Worm (Caenorhabditis elegans) whole organism, L4 larva: ENCODE measurements around the gene yars-2.
A peak's percentile ranks its signal among the peaks of the same experiment; 100 is the strongest.

Experiments
- D1046.2 ChIP-seq: fragments of 200-800 bp; sonication (Bioruptor generic); IDR thresholded peaks from 2 replicates; pipeline ENCODE4 v1.3.6; 2022; ENCODE audit warnings: missing genetic modification characterization, missing compliant biosample characterization
- F10B5.3 ChIP-seq: sonication (generic microtip); optimal IDR thresholded peaks from 2 replicates; lab custom pipeline; 2016; ENCODE audit warnings: mild to moderate bottlenecking, missing genetic modification characterization, missing compliant biosample characterization
- F37D6.2 ChIP-seq: sonication (generic microtip); optimal IDR thresholded peaks from 2 replicates; lab custom pipeline; 2016; ENCODE audit warnings: mild to moderate bottlenecking, missing genetic modification characterization, missing compliant biosample characterization
- F44E2.7 ChIP-seq: fragments of 200-800 bp; sonication (Bioruptor generic); IDR thresholded peaks from 2 replicates; pipeline ENCODE4 v2.1.2; 2022; ENCODE audit warnings: missing genetic modification characterization, missing compliant biosample characterization
- R02D3.7 ChIP-seq: fragments of 150-350 bp; sonication (generic microtip); optimal IDR thresholded peaks from 3 replicates; lab custom pipeline; 2014; ENCODE audit warnings: missing biosample characterization, missing genetic modification characterization
- T20F7.1 ChIP-seq: fragments of 200-800 bp; sonication (Bioruptor generic); optimal IDR thresholded peaks from 2 replicates; lab custom pipeline; 2018; ENCODE audit warnings: mild to moderate bottlenecking, missing genetic modification characterization, missing compliant biosample characterization
- T26A8.4 ChIP-seq: fragments of 200-800 bp; sonication (Bioruptor generic); IDR thresholded peaks from 2 replicates; pipeline ENCODE4 v1.3.6; 2022; ENCODE audit warnings: missing genetic modification characterization, missing compliant biosample characterization
- Y75B8A.6 ChIP-seq: fragments of 200-800 bp; sonication (Bioruptor generic); IDR thresholded peaks from 2 replicates; pipeline ENCODE4 v1.3.6; 2022; ENCODE audit warnings: missing genetic modification reagents, missing genetic modification characterization, missing compliant biosample characterization
- ZK337.2 ChIP-seq: fragments of 200-800 bp; sonication (Bioruptor generic); IDR thresholded peaks from 2 replicates; pipeline ENCODE4 v1.3.6; 2022; ENCODE audit warnings: missing genetic modification reagents, missing genetic modification characterization, missing compliant biosample characterization
- aha-1 ChIP-seq: fragments of 150-350 bp; peaks from one replicate; lab custom pipeline; 2014; ENCODE audit warnings: missing biosample characterization, missing genetic modification characterization
- ama-1 ChIP-seq: fragments of 150-350 bp; optimal IDR thresholded peaks from 2 replicates; lab custom pipeline; 2014; ENCODE audit warnings: inconsistent platforms, mixed read lengths
- ceh-20 ChIP-seq: fragments of 200-800 bp; sonication (Bioruptor generic); IDR thresholded peaks from 2 replicates; pipeline ENCODE4 v1.3.6; 2022; ENCODE audit warnings: missing genetic modification reagents, missing genetic modification characterization, missing compliant biosample characterization
- ceh-44 ChIP-seq: fragments of 200-800 bp; sonication (Bioruptor generic); IDR thresholded peaks from 2 replicates; pipeline ENCODE4 v1.3.6; 2022; ENCODE audit warnings: missing genetic modification reagents, missing genetic modification characterization, missing compliant biosample characterization
- ctbp-1 ChIP-seq: fragments of 200-800 bp; sonication (Bioruptor generic); IDR thresholded peaks from 2 replicates; pipeline ENCODE4 v1.3.6; 2022; ENCODE audit warnings: missing genetic modification reagents, missing genetic modification characterization, missing compliant biosample characterization
- daf-19 ChIP-seq: fragments of 200-800 bp; sonication (Bioruptor generic); conservative IDR thresholded peaks from 2 replicates; pipeline ENCODE4 v1.3.6; 2022; ENCODE audit warnings: missing genetic modification characterization, missing compliant biosample characterization
- daf-8 ChIP-seq: fragments of 200-800 bp; sonication (Bioruptor generic); IDR thresholded peaks from 2 replicates; pipeline ENCODE4 v1.3.6; 2022; ENCODE audit warnings: missing genetic modification characterization, missing compliant biosample characterization
- dmd-6 ChIP-seq: fragments of 200-800 bp; sonication (Bioruptor generic); IDR thresholded peaks from 2 replicates; pipeline ENCODE4 v1.3.6; 2022; ENCODE audit warnings: missing genetic modification reagents, missing genetic modification characterization, missing compliant biosample characterization
- duxl-1 ChIP-seq: sonication (generic microtip); optimal IDR thresholded peaks from 2 replicates; lab custom pipeline; 2016; ENCODE audit warnings: mild to moderate bottlenecking, missing genetic modification characterization, moderate library complexity, missing compliant biosample characterization; ENCODE audit not compliant: poor library complexity
- dve-1 ChIP-seq: sonication (generic microtip); optimal IDR thresholded peaks from 2 replicates; lab custom pipeline; 2017; ENCODE audit warnings: antibody characterized with exemption, mild to moderate bottlenecking, missing genetic modification characterization, missing compliant biosample characterization; ENCODE audit not compliant: insufficient read depth
- egl-27 ChIP-seq: sonication (generic microtip); optimal IDR thresholded peaks from 3 replicates; lab custom pipeline; 2017; ENCODE audit warnings: missing biosample characterization, missing genetic modification reagents, missing genetic modification characterization
- hif-1 ChIP-seq, 2 experiments: sonication (generic microtip); optimal IDR thresholded peaks; 2 replicates each; lab custom pipeline; 2016 to 2017; ENCODE audit warnings: missing compliant biosample characterization in 2 of 2, missing genetic modification characterization in 2 of 2, missing genetic modification reagents in 2 of 2, missing genotype in 2 of 2, mild to moderate bottlenecking in 1 of 2
- hlh-11 ChIP-seq: fragments of 200-800 bp; sonication (Bioruptor generic); optimal IDR thresholded peaks from 2 replicates; lab custom pipeline; 2018; ENCODE audit warnings: mild to moderate bottlenecking, missing genetic modification characterization, missing compliant biosample characterization
- lin-13 ChIP-seq: fragments of 150-350 bp; optimal IDR thresholded peaks from 2 replicates; lab custom pipeline; 2014; ENCODE audit warnings: missing biosample characterization, missing genetic modification reagents, missing genetic modification characterization
- lin-29 ChIP-seq: fragments of 200-800 bp; sonication (Bioruptor generic); IDR thresholded peaks from 2 replicates; pipeline ENCODE4 v1.3.6; 2022; ENCODE audit warnings: missing genetic modification reagents, missing genetic modification characterization, missing compliant biosample characterization
- madf-5 ChIP-seq, 2 experiments: fragments of 200-800 bp; sonication (Bioruptor generic); IDR thresholded peaks; 2 replicates each; pipeline ENCODE4 v1.3.6; 2022; ENCODE audit warnings: missing compliant biosample characterization in 2 of 2, missing genetic modification characterization in 2 of 2
- mdt-29 ChIP-seq: fragments of 200-800 bp; sonication (Bioruptor generic); IDR thresholded peaks from 2 replicates; pipeline ENCODE4 v1.3.6; 2022; ENCODE audit warnings: missing genetic modification reagents, missing genetic modification characterization, missing compliant biosample characterization
- mep-1 ChIP-seq: fragments of 150-350 bp; sonication (generic microtip); optimal IDR thresholded peaks from 3 replicates; lab custom pipeline; 2014; ENCODE audit warnings: missing biosample characterization, missing genetic modification characterization
- mxl-3 ChIP-seq: fragments of 200-800 bp; sonication (Bioruptor generic); optimal IDR thresholded peaks from 2 replicates; lab custom pipeline; 2018; ENCODE audit warnings: mild to moderate bottlenecking, missing genetic modification characterization, missing compliant biosample characterization
- nhr-102 ChIP-seq: sonication (generic microtip); optimal IDR thresholded peaks from 2 replicates; lab custom pipeline; 2016; ENCODE audit warnings: mild to moderate bottlenecking, missing genetic modification characterization, moderate library complexity, missing compliant biosample characterization
- nhr-11 ChIP-seq: fragments of 150-350 bp; optimal IDR thresholded peaks from 2 replicates; lab custom pipeline; 2014; ENCODE audit warnings: missing biosample characterization, missing genetic modification characterization
- nhr-28 ChIP-seq: fragments of 150-350 bp; optimal IDR thresholded peaks from 2 replicates; lab custom pipeline; 2014; ENCODE audit warnings: missing biosample characterization, missing genetic modification characterization
- nhr-48 ChIP-seq: sonication (generic microtip); optimal IDR thresholded peaks from 2 replicates; lab custom pipeline; 2016; ENCODE audit warnings: mild to moderate bottlenecking, missing genetic modification characterization, missing compliant biosample characterization
- nhr-77 ChIP-seq: fragments of 150-350 bp; optimal IDR thresholded peaks from 2 replicates; lab custom pipeline; 2014; ENCODE audit warnings: missing biosample characterization, missing genetic modification characterization
- php-3 ChIP-seq: fragments of 200-800 bp; sonication (Bioruptor generic); IDR thresholded peaks from 2 replicates; pipeline ENCODE4 v1.3.6; 2022; ENCODE audit warnings: missing genetic modification reagents, missing genetic modification characterization, missing compliant biosample characterization
- pqm-1 ChIP-seq: sonication (generic microtip); optimal IDR thresholded peaks from 2 replicates; lab custom pipeline; 2017; ENCODE audit warnings: missing biosample characterization, missing genetic modification characterization
- sdz-12 ChIP-seq: fragments of 200-800 bp; sonication (Bioruptor generic); optimal IDR thresholded peaks from 2 replicates; lab custom pipeline; 2018; ENCODE audit warnings: mild to moderate bottlenecking, missing genetic modification characterization, missing compliant biosample characterization
- set-16 ChIP-seq: fragments of 200-800 bp; sonication (Bioruptor generic); IDR thresholded peaks from 2 replicates; pipeline ENCODE4 v1.3.6; 2022; ENCODE audit warnings: missing genetic modification reagents, missing genetic modification characterization, missing compliant biosample characterization
- snpc-1.2 ChIP-seq: fragments of 200-800 bp; sonication (Bioruptor generic); IDR thresholded peaks from 2 replicates; pipeline ENCODE4 v1.3.6; 2022; ENCODE audit warnings: missing genetic modification reagents, missing genetic modification characterization, missing compliant biosample characterization
- spr-1 ChIP-seq: sonication (generic microtip); optimal IDR thresholded peaks from 2 replicates; lab custom pipeline; 2016; ENCODE audit warnings: mild to moderate bottlenecking, missing genetic modification characterization, missing compliant biosample characterization
- spr-3 ChIP-seq: fragments of 200-800 bp; sonication (Bioruptor generic); optimal IDR thresholded peaks from 2 replicates; lab custom pipeline; 2018; ENCODE audit warnings: mild to moderate bottlenecking, missing genetic modification characterization, missing compliant biosample characterization
- unc-130 ChIP-seq: sonication (generic microtip); optimal IDR thresholded peaks from 2 replicates; lab custom pipeline; 2016; ENCODE audit warnings: missing genetic modification reagents, missing genetic modification characterization, missing compliant biosample characterization
- unc-62 ChIP-seq, 3 experiments: fragments of 150-350 bp in 1 of 3; sonication (generic microtip); optimal IDR thresholded peaks in 2 of 3; peaks in 1 of 3; 1 replicate in 1 of 3; 2 replicates in 2 of 3; lab custom pipeline; 2014 to 2017; ENCODE audit warnings: missing biosample characterization in 3 of 3, missing genetic modification characterization in 3 of 3, missing genetic modification reagents in 3 of 3, missing genotype in 1 of 3
- vab-7 ChIP-seq: fragments of 200-800 bp; sonication (Bioruptor generic); IDR thresholded peaks from 2 replicates; pipeline ENCODE4 v1.3.6; 2022; ENCODE audit warnings: missing genetic modification reagents, missing genetic modification characterization, missing compliant biosample characterization
- zfp-2 ChIP-seq: sonication (generic microtip); optimal IDR thresholded peaks from 2 replicates; lab custom pipeline; 2016; ENCODE audit warnings: mild to moderate bottlenecking, missing genetic modification characterization, missing compliant biosample characterization

Gene yars-2

ce11 chrIV:4755929-4756655, 43.7 kb upstream of the yars-2 start, which contains the start of the genes fbxb-77 and Y17G9B.11:
Gene fbxb-77 (minus strand): TSS chrIV:4756157.
Gene Y17G9B.11 (plus strand): TSS chrIV:4756605.
- TF ChIP-seq unc-62 (GFP tag; optimal IDR thresholded peaks at IDR 0.05 in 1 of 2; lab: Kevin White, UChicago) (peak in 1 of 2 experiments; percentile 32), unc-62 (tag; optimal IDR thresholded peaks at IDR 0.05; lab: Kevin White, UChicago) (no peak), aha-1 (peak; percentile 90), nhr-77 (no peak), F37D6.2 (tag; lab: Kevin White, UChicago) (no peak)

- no peak for TF ChIP-seq pqm-1
- peak; percentile 9 for TF ChIP-seq unc-130 (GFP tag; lab: Kevin White, UChicago)
- no peak for TF ChIP-seq daf-19 (GFP tag; lab: Robert Waterston, UW)
- TF ChIP-seq T26A8.4 (GFP tag; lab: Robert Waterston, UW), result no peak
- TF ChIP-seq snpc-1.2 (GFP tag; lab: Robert Waterston, UW), result peak; percentile 56; the same call in 1 of the 2 replicates
- TF ChIP-seq, all 104 proteins: peak for 2
Measured at ce11 chrIV:4751814-4752213, 39.4 kb upstream of the yars-2 start, which contains the start of gene Y17G9B.4. Gene Y17G9B.4 (plus strand): TSS chrIV:4752119.

DNA sequence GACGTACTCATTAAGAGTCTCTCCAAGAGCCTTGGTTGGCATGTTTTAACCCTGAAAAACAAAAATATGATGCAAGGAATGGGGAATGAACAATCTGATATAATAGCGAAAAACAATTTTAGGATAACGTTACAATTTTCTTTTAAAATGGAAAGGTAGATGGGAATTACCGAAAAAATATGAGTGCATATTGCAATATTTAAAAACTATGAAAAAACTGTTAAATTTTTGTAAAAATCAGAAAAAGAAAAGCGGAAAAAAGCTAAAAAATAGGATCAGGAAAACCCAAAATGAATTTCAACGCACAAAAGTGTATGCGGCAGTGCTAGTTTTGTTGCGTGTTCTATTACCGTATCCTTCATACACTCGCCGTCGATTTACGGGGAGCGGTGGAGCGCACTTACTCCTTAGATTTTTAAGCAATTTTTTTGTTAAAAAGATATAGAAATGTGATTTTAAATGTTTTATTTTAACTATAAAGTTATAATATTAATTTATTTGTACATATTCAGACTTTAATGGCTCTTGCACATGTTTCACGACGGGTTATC, 37.4 kb upstream of the yars-2 start, which contains the start of the genes rpl-20 and Y17G9B.5:
Gene rpl-20, minus strand, starts transcription at position 51 of the 551 bp plus-strand sequence.
Gene Y17G9B.5, plus strand, starts transcription at position 513 of the 551 bp plus-strand sequence.
- TF ChIP-seq duxl-1 (tag; lab: Kevin White, UChicago) (peak; percentile 98), ama-1 (lab: Kevin White, UChicago) (peak; percentile 92), egl-27 (tag; lab: Kevin White, UChicago) (peak; percentile 53), mep-1 (tag; lab: Kevin White, UChicago) (peak; percentile 100), nhr-102 (tag; lab: Kevin White, UChicago) (peak; percentile 99), vab-7 (GFP tag; lab: Robert Waterston, UW) (peak; percentile 99), dmd-6 (peak; percentile 100), dve-1 (peak; percentile 100), php-3 (GFP tag; lab: Robert Waterston, UW) (peak; percentile 99), spr-3 (peak; percentile 100), Y75B8A.6 (peak; percentile 99), nhr-11 (tag; lab: Kevin White, UChicago) (peak; percentile 100), daf-8 (GFP tag; lab: Robert Waterston, UW) (peak; percentile 95), ctbp-1 (GFP tag; lab: Robert Waterston, UW) (peak; percentile 99), set-16 (peak; percentile 36), nhr-48 (tag; lab: Kevin White, UChicago) (peak; percentile 97), mxl-3 (GFP tag; lab: Kevin White, UChicago) (peak; percentile 95), mdt-29 (GFP tag; lab: Robert Waterston, UW) (peak; percentile 97), T20F7.1 (GFP tag; lab: Kevin White, UChicago) (peak; percentile 98), F44E2.7 (GFP tag; lab: Robert Waterston, UW) (peak; percentile 91), ceh-20 (GFP tag; lab: Robert Waterston, UW) (peak; percentile 100), madf-5 (GFP tag; IDR thresholded peaks at IDR 0.05; lab: Robert Waterston, UW) (peak; percentile 96 to 99), zfp-2 (peak; percentile 94), hlh-11 (tag; lab: Kevin White, UChicago) (peak; percentile 100), hif-1 (tag; optimal IDR thresholded peaks at IDR 0.05; lab: Kevin White, UChicago) (peak; percentile 93 to 96), lin-13 (peak; percentile 99), ceh-44 (GFP tag; lab: Robert Waterston, UW) (peak; percentile 87), sdz-12 (peak; percentile 97), aha-1 (peak; percentile 99), R02D3.7 (tag; lab: Kevin White, UChicago) (peak; percentile 100), lin-29 (GFP tag; lab: Robert Waterston, UW) (peak; percentile 99), ZK337.2 (GFP tag; lab: Robert Waterston, UW) (peak; percentile 93), spr-1 (tag; lab: Kevin White, UChicago) (peak; percentile 99), nhr-28 (tag; lab: Kevin White, UChicago) (peak; percentile 98), F37D6.2 (tag; lab: Kevin White, UChicago) (peak; percentile 98), T26A8.4 (GFP tag; lab: Robert Waterston, UW) (peak; percentile 100), D1046.2 (peak; percentile 97), unc-130 (GFP tag; lab: Kevin White, UChicago) (peak; percentile 98), F10B5.3 (tag; lab: Kevin White, UChicago) (peak; percentile 96)
